Fruit fly (Drosophila melanogaster) whole organism: ENCODE measurements around the gene Gr97a.

Experiments
- Dll ChIP-seq: fragments of >200 bp; optimal IDR thresholded peaks from 2 replicates; lab custom pipeline; 2017
- psq ChIP-seq: fragments of >200 bp; optimal IDR thresholded peaks from 2 replicates; lab custom pipeline; 2017

DNA sequence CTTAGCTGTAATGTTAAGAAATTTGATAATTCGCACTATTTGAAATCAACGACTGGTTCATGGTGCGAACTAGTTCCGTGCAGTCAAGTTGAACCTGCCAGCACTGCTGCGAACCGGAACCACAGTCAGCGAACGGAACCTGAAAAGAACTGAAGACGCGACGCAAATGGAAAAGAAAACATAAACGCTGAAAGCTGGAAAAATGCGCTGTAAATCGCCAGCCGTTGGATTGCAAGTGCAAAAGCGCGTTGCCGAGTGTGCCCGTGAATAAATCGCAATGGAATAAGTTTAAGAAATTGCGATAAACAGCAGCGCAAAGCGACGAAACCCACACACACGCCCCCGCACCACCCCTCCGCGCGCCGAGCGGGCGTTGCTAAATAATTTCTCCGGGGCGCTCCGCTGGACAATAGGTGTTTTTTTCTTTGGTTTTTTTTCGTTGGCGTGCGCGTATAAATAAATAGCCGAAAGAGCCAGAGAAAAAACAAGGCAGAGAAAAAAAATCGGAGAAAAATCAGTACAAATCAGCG is 574 bp upstream of the Gr97a start, which contains the start of gene CG5521:
- TF ChIP-seq psq (lab: Kevin White, UChicago) (no peak), Dll (lab: Kevin White, UChicago) (no peak)
